Fruit fly (Drosophila melanogaster): Measurements from ENCODE around the gene Cyp4d2.

The Cyp4d2 gene

dm6 chrX:2135868-2136787, 39.7 kb upstream of the Cyp4d2 start (continued):
- TF ChIP-seq fru (optimal IDR thresholded peaks at IDR 0.05) (no peak), pzg (GFP tag; optimal IDR thresholded peaks at IDR 0.05) (no peak), dpn (GFP tag; optimal IDR thresholded peaks at IDR 0.05) (peak; percentile 12 to 53), CG6854 (GFP tag; optimal IDR thresholded peaks at IDR 0.05) (no peak), lilli (GFP tag; optimal IDR thresholded peaks at IDR 0.05) (peak; percentile 39), sim (GFP tag; IDR thresholded peaks at IDR 0.05) (no peak), abd-A (tag; optimal IDR thresholded peaks at IDR 0.05) (no peak), ERR (GFP tag; optimal IDR thresholded peaks at IDR 0.05) (peak; percentile 22), Antp (GFP tag; optimal IDR thresholded peaks at IDR 0.05) (peak; percentile 34), Ets97D (GFP tag; optimal IDR thresholded peaks at IDR 0.05) (no peak), crol (GFP tag; IDR thresholded peaks at IDR 0.05) (no peak), Trl (optimal IDR thresholded peaks at IDR 0.05) (no peak), Trl (GFP tag; optimal IDR thresholded peaks at IDR 0.05) (no peak), vfl (GFP tag; optimal IDR thresholded peaks at IDR 0.05) (no peak), seq (GFP tag; IDR thresholded peaks at IDR 0.05) (no peak), Hand (GFP tag; optimal IDR thresholded peaks at IDR 0.05) (no peak), br (optimal IDR thresholded peaks at IDR 0.05) (no peak), Hr51 (GFP tag; optimal IDR thresholded peaks at IDR 0.05) (peak in 1 of 2 experiments; percentile 34), HmgZ (tag; optimal IDR thresholded peaks at IDR 0.05) (no peak), Ravus (GFP tag; IDR thresholded peaks at IDR 0.05) (no peak), CG7372 (GFP tag; IDR thresholded peaks at IDR 0.05) (peak; percentile 49), CG12391 (tag; optimal IDR thresholded peaks at IDR 0.05) (no peak), CG13287 (GFP tag; IDR thresholded peaks at IDR 0.05; ENCODE audit: partially characterized antibody) (no peak), CG12219 (GFP tag; optimal IDR thresholded peaks at IDR 0.05) (no peak), jing (GFP tag; optimal IDR thresholded peaks at IDR 0.05) (no peak), nerfin-1 (tag; optimal IDR thresholded peaks at IDR 0.05) (no peak), gfzf (GFP tag; optimal IDR thresholded peaks at IDR 0.05) (no peak), schlank (tag; optimal IDR thresholded peaks at IDR 0.05) (no peak), pb (GFP tag; optimal IDR thresholded peaks at IDR 0.05) (peak; percentile 12), CG4282 (GFP tag; optimal IDR thresholded peaks at IDR 0.05) (no peak), CG7786 (GFP tag; optimal IDR thresholded peaks at IDR 0.05) (peak; percentile 33), CG8765 (GFP tag; IDR thresholded peaks at IDR 0.05) (no peak; the same call in 1 of the 2 replicates), CG5180 (GFP tag; optimal IDR thresholded peaks at IDR 0.05) (no peak), en (GFP tag; optimal IDR thresholded peaks at IDR 0.05) (no peak), CG1832 (GFP tag; optimal IDR thresholded peaks at IDR 0.05) (no peak), fd96Cb (tag; optimal IDR thresholded peaks at IDR 0.05) (peak; percentile 23), crp (GFP tag; optimal IDR thresholded peaks at IDR 0.05) (no peak), D (optimal IDR thresholded peaks at IDR 0.05) (no peak), D (GFP tag; optimal IDR thresholded peaks at IDR 0.05) (no peak), CG18476 (GFP tag; optimal IDR thresholded peaks at IDR 0.05) (no peak), Dfd (GFP tag; optimal IDR thresholded peaks at IDR 0.05) (no peak), aop (GFP tag; IDR thresholded peaks at IDR 0.05) (no peak; the same call in 1 of the 2 replicates), maf-S (GFP tag; optimal IDR thresholded peaks at IDR 0.05) (peak; percentile 65), Jarid2 (GFP tag; optimal IDR thresholded peaks at IDR 0.05) (peak; percentile 60), da (GFP tag; optimal IDR thresholded peaks at IDR 0.05) (peak; percentile 1), CG6254 (GFP tag; optimal IDR thresholded peaks at IDR 0.05) (no peak), hbn (GFP tag; IDR thresholded peaks at IDR 0.05; ENCODE audit: partially characterized antibody) (no peak), CG7357 (GFP tag; IDR thresholded peaks at IDR 0.05) (0 out of 3 replicates have a peak, but pooled peaks have one; percentile 54), danr (GFP tag; IDR thresholded peaks at IDR 0.05) (no peak), Bgb (GFP tag; IDR thresholded peaks at IDR 0.05; ENCODE audit: partially characterized antibody) (no peak)

Data from whole organism, embryonic.